Worm (Caenorhabditis elegans) whole organism, L3 larva: ENCODE results near the gene C34F6.11.

ENCODE experiments used
- R02D3.7 ChIP-seq: fragments of 150-350 bp; optimal IDR thresholded peaks from 2 replicates; lab custom pipeline; 2014; ENCODE audit warnings: missing biosample characterization, missing genetic modification characterization
- ama-1 ChIP-seq: fragments of 150-350 bp; optimal IDR thresholded peaks from 2 replicates; lab custom pipeline; 2018
- ceh-82 ChIP-seq: fragments of 150-350 bp; optimal IDR thresholded peaks from 2 replicates; lab custom pipeline; 2014; ENCODE audit warnings: missing biosample characterization, missing genetic modification characterization
- fkh-10 ChIP-seq: sonication (generic microtip); optimal IDR thresholded peaks from 2 replicates; lab custom pipeline; 2017; ENCODE audit warnings: missing biosample characterization, missing genetic modification reagents, missing genetic modification characterization
- jun-1 ChIP-seq: fragments of 150-350 bp; optimal IDR thresholded peaks from 2 replicates; lab custom pipeline; 2014; ENCODE audit warnings: missing biosample characterization, missing genetic modification reagents, missing genetic modification characterization
- mdl-1 ChIP-seq: fragments of 150-350 bp; optimal IDR thresholded peaks from 2 replicates; lab custom pipeline; 2014; ENCODE audit warnings: missing biosample characterization, missing genetic modification characterization
- mml-1 ChIP-seq: fragments of 150-350 bp; sonication (generic microtip); optimal IDR thresholded peaks from 3 replicates; lab custom pipeline; 2014; ENCODE audit warnings: missing biosample characterization, missing genetic modification characterization
- nfya-1 ChIP-seq: sonication (generic microtip); optimal IDR thresholded peaks from 2 replicates; lab custom pipeline; 2017; ENCODE audit warnings: missing genetic modification characterization, mild to moderate bottlenecking, missing compliant biosample characterization, antibody characterized with exemption, moderate library complexity; ENCODE audit not compliant: insufficient read depth
- nhr-23 ChIP-seq: fragments of 150-350 bp; optimal IDR thresholded peaks from 2 replicates; lab custom pipeline; 2014; ENCODE audit warnings: missing biosample characterization, missing genetic modification reagents, missing genetic modification characterization
- nhr-237 ChIP-seq: fragments of 150-350 bp; optimal IDR thresholded peaks from 2 replicates; lab custom pipeline; 2014; ENCODE audit warnings: missing biosample characterization, missing genetic modification characterization
- nhr-28 ChIP-seq: fragments of 150-350 bp; optimal IDR thresholded peaks from 2 replicates; lab custom pipeline; 2014; ENCODE audit warnings: missing biosample characterization, missing genetic modification characterization
- pha-4 ChIP-seq: fragments of 150-350 bp; optimal IDR thresholded peaks from 2 replicates; lab custom pipeline; 2014; ENCODE audit warnings: missing biosample characterization, missing genetic modification reagents, missing genetic modification characterization
- skn-1 ChIP-seq: fragments of 150-350 bp; optimal IDR thresholded peaks from 2 replicates; lab custom pipeline; 2014; ENCODE audit warnings: missing biosample characterization, missing genetic modification characterization

ce11 chrX:11210417-11210816 lies 6.7 kb upstream of the C34F6.11 start:
- TF ChIP-seq mdl-1 (tag; lab: Kevin White, UChicago) = no peak
- no peak for TF ChIP-seq ama-1
- TF ChIP-seq jun-1 = no peak
- no peak for TF ChIP-seq mml-1 (tag; lab: Kevin White, UChicago)
- no peak for TF ChIP-seq nhr-23
- no peak for TF ChIP-seq R02D3.7
- no peak for TF ChIP-seq fkh-10 (GFP tag; lab: Kevin White, UChicago)
- TF ChIP-seq skn-1 (tag; lab: Kevin White, UChicago) = no peak
- no peak for TF ChIP-seq nhr-28 (tag; lab: Kevin White, UChicago)
- TF ChIP-seq ceh-82 (tag; lab: Kevin White, UChicago) = no peak
- TF ChIP-seq nfya-1 (tag; lab: Kevin White, UChicago) = no peak
- TF ChIP-seq pha-4 = no peak
- TF ChIP-seq nhr-237 (tag; lab: Kevin White, UChicago) = no peak
